Fruit fly (Drosophila melanogaster) whole organism, pupa: Measurements from ENCODE around the gene CG42238.

Source experiments
- CG12605 ChIP-seq: fragments of 200-800 bp; sonication (Bioruptor generic); IDR thresholded peaks from 2 replicates; pipeline ENCODE4 v1.3.6; 2022; ENCODE audit warnings: missing biosample characterization, missing genetic modification characterization
- CG14655 ChIP-seq: fragments of 200-800 bp; sonication (Bioruptor generic); optimal IDR thresholded peaks from 3 replicates; lab custom pipeline; 2017; ENCODE audit warnings: mild to moderate bottlenecking, missing biosample characterization, missing genetic modification reagents, missing genetic modification characterization
- CG34367 ChIP-seq: fragments of 200-800 bp; sonication (Bioruptor generic); optimal IDR thresholded peaks from 2 replicates; lab custom pipeline; 2018; ENCODE audit warnings: missing biosample characterization, mild to moderate bottlenecking, missing genetic modification characterization
- CG4496 ChIP-seq: fragments of 200-800 bp; sonication (Bioruptor generic); IDR thresholded peaks from 3 replicates; pipeline ENCODE4 v1.3.6; 2022; ENCODE audit warnings: missing biosample characterization, missing genetic modification characterization
- CG8301 ChIP-seq: fragments of 200-800 bp; sonication (Bioruptor generic); optimal IDR thresholded peaks from 2 replicates; lab custom pipeline; 2018; ENCODE audit warnings: missing biosample characterization, mild to moderate bottlenecking, missing genetic modification characterization
- CG9948 ChIP-seq: fragments of 200-800 bp; sonication (Bioruptor generic); optimal IDR thresholded peaks from 2 replicates; lab custom pipeline; 2018; ENCODE audit warnings: missing biosample characterization, mild to moderate bottlenecking, missing genetic modification characterization, moderate library complexity
- EcR ChIP-seq: fragments of 200-800 bp; sonication (Bioruptor generic); optimal IDR thresholded peaks from 3 replicates; lab custom pipeline; 2019; ENCODE audit warnings: missing biosample characterization, missing genetic modification characterization, mild to moderate bottlenecking, moderate library complexity, missing genetic modification reagents
- Pif1B ChIP-seq: fragments of 200-800 bp; sonication (Bioruptor generic); optimal IDR thresholded peaks from 3 replicates; lab custom pipeline; 2016; ENCODE audit warnings: missing biosample characterization, missing genetic modification characterization
- Snoo ChIP-seq: fragments of 200-800 bp; sonication (Bioruptor generic); optimal IDR thresholded peaks from 3 replicates; lab custom pipeline; 2017; ENCODE audit warnings: missing biosample characterization, mild to moderate bottlenecking, missing genetic modification characterization, inconsistent platforms
- fd96Ca ChIP-seq: fragments of 200-800 bp; sonication (Bioruptor generic); IDR thresholded peaks from 3 replicates; pipeline ENCODE4 v1.3.6; 2022; ENCODE audit warnings: missing biosample characterization, missing genetic modification characterization
- rn ChIP-seq: fragments of 200-800 bp; sonication (Bioruptor generic); IDR thresholded peaks from 2 replicates; pipeline ENCODE4 v1.3.6; 2022; ENCODE audit warnings: missing biosample characterization, missing genetic modification characterization

dm6 chr2L:21096448-21096994 is 44.6 kb upstream of the CG42238 start, which contains the start of gene CG34136:
- TF ChIP-seq CG9948 (peak; percentile 27), CG34367 (peak; percentile 47), EcR (GFP tag; lab: Kevin White, UChicago) (peak; percentile 9), rn (GFP tag; lab: Robert Waterston, UW) (peak; percentile 24; the same call in 1 of the 2 replicates), Pif1B (GFP tag; lab: Kevin White, UChicago) (peak; percentile 76), CG12605 (GFP tag; lab: Robert Waterston, UW) (peak; percentile 90), CG14655 (GFP tag; lab: Kevin White, UChicago) (peak; percentile 46), CG4496 (GFP tag; lab: Robert Waterston, UW) (peak; percentile 94), Snoo (tag; lab: Kevin White, UChicago) (peak; percentile 33), fd96Ca (GFP tag; lab: Robert Waterston, UW) (peak; percentile 81), CG8301 (tag; lab: Kevin White, UChicago) (peak; percentile 51)
